Worm (Caenorhabditis elegans): ENCODE results near the gene fli-1.

DNA sequence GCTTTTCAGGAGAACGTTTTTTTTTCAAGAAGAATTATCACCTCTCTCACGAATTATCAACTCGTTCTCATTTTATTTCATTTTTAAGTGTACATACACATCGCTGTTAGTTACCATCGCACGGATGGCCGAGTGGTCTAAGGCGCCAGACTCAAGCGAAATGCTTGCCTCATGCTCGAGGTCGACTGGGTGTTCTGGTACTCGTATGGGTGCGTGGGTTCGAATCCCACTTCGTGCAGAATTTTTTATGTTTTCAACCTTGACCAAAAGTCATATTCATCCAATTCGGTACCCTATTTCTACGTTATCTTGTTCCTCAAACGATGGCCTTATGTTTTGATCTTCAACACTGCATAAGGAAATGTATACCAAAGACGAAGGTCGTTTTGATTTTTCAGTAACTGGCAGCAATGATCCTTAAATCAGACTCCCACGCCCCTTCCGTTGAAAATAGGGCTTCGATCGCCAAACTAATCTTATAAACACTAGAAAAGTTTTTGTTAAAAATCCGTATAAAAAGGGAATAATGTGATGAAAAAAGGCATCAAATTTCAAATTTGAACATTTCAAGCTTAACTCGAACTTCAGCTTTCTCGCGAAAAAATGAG, 44.2 kb downstream of the fli-1 start, which contains the start of gene fip-1:
- no peak for TF ChIP-seq drap-1 (GFP tag; optimal IDR thresholded peaks at IDR 0.05)
- TF ChIP-seq blmp-1 (tag; optimal IDR thresholded peaks at IDR 0.05): no peak
- no peak for TF ChIP-seq unc-39 (tag; optimal IDR thresholded peaks at IDR 0.05)
- no peak for TF ChIP-seq cnd-1 (tag; optimal IDR thresholded peaks at IDR 0.05)
- no peak for TF ChIP-seq nhr-2 (tag; optimal IDR thresholded peaks at IDR 0.05)
- TF ChIP-seq nhr-76 (tag; optimal IDR thresholded peaks at IDR 0.05): no peak
- TF ChIP-seq nhr-237 (tag; optimal IDR thresholded peaks at IDR 0.05): no peak
- no peak for TF ChIP-seq ztf-11 (tag; optimal IDR thresholded peaks at IDR 0.05)
- TF ChIP-seq snpc-4 (tag; optimal IDR thresholded peaks at IDR 0.05): no peak
- TF ChIP-seq elt-3 (tag; optimal IDR thresholded peaks at IDR 0.05): no peak
- no peak for TF ChIP-seq ceh-43 (GFP tag; optimal IDR thresholded peaks at IDR 0.05)
- no peak for TF ChIP-seq sptf-1 (tag; optimal IDR thresholded peaks at IDR 0.05)
- no peak for TF ChIP-seq lin-13 (tag; optimal IDR thresholded peaks at IDR 0.05)
- TF ChIP-seq hlh-1 (tag; optimal IDR thresholded peaks at IDR 0.05): no peak
